Fruit fly (Drosophila melanogaster) whole organism, prepupa: Measurements from ENCODE around the gene CG17271.

Experiments
- CG11762 ChIP-seq: fragments of 200-800 bp; sonication (Bioruptor generic); optimal IDR thresholded peaks from 3 replicates; lab custom pipeline; 2016; ENCODE audit warnings: missing biosample characterization, missing genetic modification characterization; ENCODE audit not compliant: insufficient read depth
- CG1621 ChIP-seq: fragments of 200-800 bp; sonication (Bioruptor generic); optimal IDR thresholded peaks from 3 replicates; lab custom pipeline; 2018; ENCODE audit warnings: missing biosample characterization, mild to moderate bottlenecking, missing genetic modification characterization
- CG3032 ChIP-seq: fragments of 200-800 bp; optimal IDR thresholded peaks from 2 replicates; lab custom pipeline; 2019; ENCODE audit warnings: missing biosample characterization, mild to moderate bottlenecking, missing genetic modification characterization, moderate library complexity
- CG4318 ChIP-seq: fragments of 200-800 bp; sonication (Bioruptor generic); optimal IDR thresholded peaks from 3 replicates; lab custom pipeline; 2017; ENCODE audit warnings: missing biosample characterization, mild to moderate bottlenecking, missing genetic modification characterization
- CG6854 ChIP-seq: fragments of 200-800 bp; sonication (Bioruptor generic); optimal IDR thresholded peaks from 2 replicates; lab custom pipeline; 2017; ENCODE audit warnings: missing biosample characterization, mild to moderate bottlenecking, missing genetic modification characterization
- CG8119 ChIP-seq: fragments of 200-800 bp; sonication (Bioruptor generic); IDR thresholded peaks from 3 replicates; pipeline ENCODE4 v1.3.6; 2022; ENCODE audit warnings: missing biosample characterization, missing genetic modification characterization
- CG8632 ChIP-seq: fragments of 200-800 bp; sonication (Bioruptor generic); optimal IDR thresholded peaks from 3 replicates; lab custom pipeline; 2016; ENCODE audit warnings: missing biosample characterization, missing genetic modification characterization
- Eip75B ChIP-seq: fragments of 200-800 bp; sonication (Bioruptor generic); optimal IDR thresholded peaks from 3 replicates; lab custom pipeline; 2016; ENCODE audit warnings: missing biosample characterization, missing genetic modification characterization
- Hr39 ChIP-seq: fragments of 200-800 bp; sonication (Bioruptor generic); optimal IDR thresholded peaks from 2 replicates; lab custom pipeline; 2016; ENCODE audit warnings: missing biosample characterization, missing genetic modification characterization
- Lpt ChIP-seq: fragments of 200-800 bp; sonication (Bioruptor generic); optimal IDR thresholded peaks from 3 replicates; lab custom pipeline; 2016; ENCODE audit warnings: missing biosample characterization, missing genetic modification characterization

dm6 chr3R:20782655-20783105, 39.0 kb downstream of the CG17271 start:
- TF ChIP-seq CG8119 (peak; percentile 65), Eip75B (GFP tag; lab: Kevin White, UChicago) (peak; percentile 37), CG11762 (GFP tag; lab: Kevin White, UChicago) (no peak), CG4318 (GFP tag; lab: Kevin White, UChicago) (no peak), CG1621 (no peak), CG3032 (tag; lab: Kevin White, UChicago) (no peak), CG8632 (no peak), Hr39 (no peak), Lpt (GFP tag; lab: Kevin White, UChicago) (no peak), CG6854 (GFP tag; lab: Kevin White, UChicago) (peak; percentile 83)
